Fruit fly (Drosophila melanogaster) whole organism, wandering third instar larva: Measurements from ENCODE around the gene CG3902.

Experiments
- Abd-B ChIP-seq: fragments of >200 bp; optimal IDR thresholded peaks from 2 replicates; lab custom pipeline; 2017; ENCODE audit warnings: missing biosample characterization, missing genetic modification characterization
- CG32264 ChIP-seq: fragments of 200-800 bp; sonication (Bioruptor generic); optimal IDR thresholded peaks from 2 replicates; lab custom pipeline; 2016; ENCODE audit warnings: missing biosample characterization, missing genetic modification characterization
- CG9705 ChIP-seq: fragments of 200-800 bp; sonication (Bioruptor generic); optimal IDR thresholded peaks from 2 replicates; lab custom pipeline; 2018; ENCODE audit warnings: missing biosample characterization, mild to moderate bottlenecking, missing genetic modification characterization
- CrebA ChIP-seq: fragments of 200-800 bp; sonication (Bioruptor generic); optimal IDR thresholded peaks from 2 replicates; lab custom pipeline; 2016; ENCODE audit warnings: missing biosample characterization, mild to moderate bottlenecking, missing genetic modification characterization, borderline replicate concordance
- Dfd ChIP-seq: fragments of >200 bp; optimal IDR thresholded peaks from 2 replicates; lab custom pipeline; 2017; ENCODE audit warnings: missing biosample characterization, missing genetic modification characterization
- Dif ChIP-seq: fragments of 200-275, 200-300 bp; sonication (Bioruptor generic); optimal IDR thresholded peaks from 2 replicates; lab custom pipeline; 2018; ENCODE audit warnings: missing biosample characterization, missing genetic modification characterization; ENCODE audit not compliant: partially characterized antibody
- GATAd ChIP-seq: sonication (Bioruptor generic); optimal IDR thresholded peaks from 2 replicates; lab custom pipeline; 2016; ENCODE audit warnings: missing biosample characterization, missing genetic modification characterization
- HLH106 ChIP-seq: fragments of 200-800 bp; optimal IDR thresholded peaks from 3 replicates; lab custom pipeline; 2019; ENCODE audit warnings: missing biosample characterization, mild to moderate bottlenecking, missing genetic modification characterization, moderate library complexity
- Hnf4 ChIP-seq: fragments of 200-800 bp; sonication (Bioruptor generic); optimal IDR thresholded peaks from 2 replicates; lab custom pipeline; 2016; ENCODE audit warnings: missing biosample characterization, mild to moderate bottlenecking, missing genetic modification characterization
- Hr78 ChIP-seq: fragments of >200 bp; optimal IDR thresholded peaks from 2 replicates; lab custom pipeline; 2017; ENCODE audit warnings: missing biosample characterization, missing genetic modification characterization
- Hr83 ChIP-seq: fragments of 200-300 bp; sonication (Bioruptor generic); optimal IDR thresholded peaks from 2 replicates; lab custom pipeline; 2016; ENCODE audit warnings: missing biosample characterization, mild to moderate bottlenecking, missing genetic modification characterization, moderate library complexity; ENCODE audit not compliant: poor library complexity, severe bottlenecking
- Jra ChIP-seq: sonication (Bioruptor generic); optimal IDR thresholded peaks from 2 replicates; lab custom pipeline; 2016; ENCODE audit warnings: missing biosample characterization, missing genetic modification characterization
- Mio ChIP-seq: sonication (Bioruptor generic); optimal IDR thresholded peaks from 2 replicates; lab custom pipeline; 2016; ENCODE audit warnings: missing biosample characterization, missing genetic modification characterization
- Myc ChIP-seq: fragments of >200 bp; optimal IDR thresholded peaks from 2 replicates; lab custom pipeline; 2017
- N ChIP-seq: fragments of >200 bp; optimal IDR thresholded peaks from 2 replicates; lab custom pipeline; 2018; ENCODE audit warnings: missing biosample characterization, missing external identifiers, missing genetic modification characterization
- OdsH ChIP-seq: fragments of 200-800 bp; sonication (Bioruptor generic); optimal IDR thresholded peaks from 2 replicates; lab custom pipeline; 2016; ENCODE audit warnings: missing biosample characterization, mild to moderate bottlenecking, missing genetic modification characterization
- Rel ChIP-seq, 2 experiments: fragments of 200-800 bp; sonication (Bioruptor generic) in 1 of 2; optimal IDR thresholded peaks; 2 replicates in 1 of 2; 3 replicates in 1 of 2; lab custom pipeline; 2016 to 2019; ENCODE audit warnings: mild to moderate bottlenecking in 2 of 2, missing biosample characterization in 2 of 2, missing genetic modification characterization in 2 of 2, moderate library complexity in 1 of 2
- Sp1 ChIP-seq: fragments of 200-800 bp; sonication (Bioruptor generic); optimal IDR thresholded peaks from 3 replicates; lab custom pipeline; 2019; ENCODE audit warnings: missing biosample characterization, mild to moderate bottlenecking, missing genetic modification characterization, moderate library complexity
- Vsx2 ChIP-seq: fragments of 200-300, 225-300 bp; sonication (Bioruptor generic); optimal IDR thresholded peaks from 2 replicates; lab custom pipeline; 2018; ENCODE audit warnings: missing biosample characterization, missing genetic modification characterization; ENCODE audit not compliant: partially characterized antibody
- br ChIP-seq: fragments of 200-800 bp; sonication (Bioruptor generic); optimal IDR thresholded peaks from 2 replicates; lab custom pipeline; 2016; ENCODE audit warnings: missing biosample characterization, missing genetic modification characterization
- brk ChIP-seq: fragments of 200-800 bp; sonication (Bioruptor generic); optimal IDR thresholded peaks from 2 replicates; lab custom pipeline; 2016; ENCODE audit warnings: missing biosample characterization, mild to moderate bottlenecking, missing genetic modification characterization
- dl ChIP-seq, 2 experiments: fragments of 175-275, 200-275 bp in 1 of 2; fragments of 200-275 bp in 1 of 2; sonication (Bioruptor generic); optimal IDR thresholded peaks; lab custom pipeline; 2018; ENCODE audit warnings: mild to moderate bottlenecking in 2 of 2, missing biosample characterization in 2 of 2, missing genetic modification characterization in 2 of 2, moderate library complexity in 2 of 2; ENCODE audit not compliant: partially characterized antibody in 2 of 2, insufficient read depth in 1 of 2
- dmrt93B ChIP-seq: fragments of 200-800 bp; sonication (Bioruptor generic); optimal IDR thresholded peaks from 2 replicates; lab custom pipeline; 2018; ENCODE audit warnings: missing biosample characterization, mild to moderate bottlenecking, missing genetic modification characterization
- dsf ChIP-seq: sonication (Bioruptor generic); optimal IDR thresholded peaks from 2 replicates; lab custom pipeline; 2016; ENCODE audit warnings: missing biosample characterization, missing genetic modification characterization, borderline replicate concordance
- ey ChIP-seq: fragments of 200-800 bp; sonication (Bioruptor generic); optimal IDR thresholded peaks from 2 replicates; lab custom pipeline; 2016; ENCODE audit warnings: missing biosample characterization, missing genetic modification characterization
- foxo ChIP-seq, 2 experiments: fragments of 200-800 bp; sonication (Bioruptor generic); optimal IDR thresholded peaks; 2 replicates in 1 of 2; 3 replicates in 1 of 2; lab custom pipeline; 2016 to 2017; ENCODE audit warnings: missing biosample characterization in 2 of 2, missing genetic modification characterization in 2 of 2
- fru ChIP-seq: fragments of 200-800 bp; sonication (Bioruptor generic); optimal IDR thresholded peaks from 3 replicates; lab custom pipeline; 2016; ENCODE audit warnings: missing biosample characterization, mild to moderate bottlenecking, missing genetic modification characterization
- h ChIP-seq: fragments of 200-800 bp; sonication (Bioruptor generic); optimal IDR thresholded peaks from 3 replicates; lab custom pipeline; 2016; ENCODE audit warnings: missing biosample characterization, mild to moderate bottlenecking, missing genetic modification characterization
- jim ChIP-seq: fragments of 175-275, 200-325 bp; sonication (Bioruptor generic); optimal IDR thresholded peaks from 2 replicates; lab custom pipeline; 2016; ENCODE audit warnings: missing biosample characterization, mild to moderate bottlenecking, missing genetic modification characterization
- lola ChIP-seq: fragments of >200 bp; optimal IDR thresholded peaks from 2 replicates; lab custom pipeline; 2017; ENCODE audit warnings: missing biosample characterization, missing genetic modification characterization
- pan ChIP-seq: fragments of >200 bp; optimal IDR thresholded peaks from 2 replicates; lab custom pipeline; 2017
- psq ChIP-seq: fragments of 200-800 bp; sonication (Bioruptor generic); optimal IDR thresholded peaks from 3 replicates; lab custom pipeline; 2017; ENCODE audit warnings: missing biosample characterization, mild to moderate bottlenecking, missing genetic modification characterization, moderate library complexity
- rgr ChIP-seq: fragments of 200-800 bp; sonication (Bioruptor generic); optimal IDR thresholded peaks from 3 replicates; lab custom pipeline; 2016; ENCODE audit warnings: missing biosample characterization, mild to moderate bottlenecking, missing genetic modification characterization
- sage ChIP-seq: fragments of 200-800 bp; sonication (Bioruptor generic); optimal IDR thresholded peaks from 2 replicates; lab custom pipeline; 2016; ENCODE audit warnings: missing biosample characterization, mild to moderate bottlenecking, missing genetic modification characterization
- sv ChIP-seq: fragments of 200-800 bp; sonication (Bioruptor generic); optimal IDR thresholded peaks from 3 replicates; lab custom pipeline; 2016; ENCODE audit warnings: missing biosample characterization, missing genetic modification characterization
- tai ChIP-seq: sonication (Bioruptor generic); optimal IDR thresholded peaks from 2 replicates; lab custom pipeline; 2016; ENCODE audit warnings: missing biosample characterization, missing genetic modification characterization
- usp ChIP-seq: fragments of >200 bp; optimal IDR thresholded peaks from 2 replicates; lab custom pipeline; 2017; ENCODE audit warnings: missing biosample characterization, missing genetic modification characterization
- woc ChIP-seq: sonication (Bioruptor generic); optimal IDR thresholded peaks from 2 replicates; lab custom pipeline; 2016; ENCODE audit warnings: missing biosample characterization, mild to moderate bottlenecking, missing genetic modification characterization

CG3902 gene

dm6 chr3L:18881613-18882012, 16.5 kb downstream of the CG3902 start:
- TF ChIP-seq woc (GFP tag; lab: Kevin White, UChicago) (no peak), tai (GFP tag; lab: Kevin White, UChicago) (no peak), HLH106 (no peak), Abd-B (no peak), Dif (GFP tag; lab: Kevin White, UChicago) (no peak), OdsH (GFP tag; lab: Kevin White, UChicago) (no peak), Jra (GFP tag; lab: Kevin White, UChicago) (no peak), CG9705 (no peak), CG32264 (GFP tag; lab: Kevin White, UChicago) (no peak), fru (no peak)

DNA sequence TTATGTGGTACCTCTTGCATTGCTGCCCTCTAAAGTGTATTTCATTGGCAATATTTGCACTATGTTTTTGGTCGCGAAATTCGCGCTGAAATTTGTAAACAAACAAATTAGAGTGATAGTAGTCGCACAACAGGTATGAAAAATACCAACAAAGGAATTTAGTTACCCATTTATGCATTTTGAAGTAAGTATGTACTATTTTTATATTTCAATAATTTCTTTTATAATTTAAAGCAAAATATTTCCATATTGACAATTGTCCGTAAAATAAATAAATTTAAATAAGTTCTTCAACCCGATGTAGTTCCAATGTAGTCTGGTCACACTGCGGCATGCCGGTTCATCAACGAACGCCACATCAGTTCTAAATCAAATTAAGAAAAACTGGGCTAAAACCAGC, 25.7 kb downstream of the CG3902 start, which contains the start of the genes Rad9 and Uggt:
Gene Rad9 (minus strand): TSS at position 114 of the 400 bp plus-strand sequence.
Gene Uggt (plus strand): TSS at position 308 of the 400 bp plus-strand sequence.
- TF ChIP-seq psq (peak; percentile 20), Hr83 (GFP tag; lab: Kevin White, UChicago) (no peak), tai (GFP tag; lab: Kevin White, UChicago) (no peak)

- TF ChIP-seq Dfd (GFP tag; lab: Kevin White, UChicago): no peak
- peak; percentile 52 for TF ChIP-seq CG9705
- no peak for TF ChIP-seq Hr78 (GFP tag; lab: Kevin White, UChicago)
- no peak for TF ChIP-seq tai (GFP tag; lab: Kevin White, UChicago)
- TF ChIP-seq Rel (GFP tag; optimal IDR thresholded peaks at IDR 0.05; lab: Kevin White, UChicago): no peak
- TF ChIP-seq Rel (tag; optimal IDR thresholded peaks at IDR 0.05; lab: Kevin White, UChicago): no peak
- peak; percentile 55 for TF ChIP-seq rgr (GFP tag; lab: Kevin White, UChicago)
- no peak for TF ChIP-seq Sp1 (GFP tag; lab: Kevin White, UChicago)
- TF ChIP-seq lola (GFP tag; lab: Kevin White, UChicago): no peak
- peak; percentile 44 for TF ChIP-seq psq
- no peak for TF ChIP-seq Vsx2 (GFP tag; lab: Kevin White, UChicago)
- TF ChIP-seq HLH106: peak; percentile 46
- no peak for TF ChIP-seq usp (GFP tag; lab: Kevin White, UChicago)
- TF ChIP-seq woc (GFP tag; lab: Kevin White, UChicago): no peak
- no peak for TF ChIP-seq pan
- peak; percentile 61 for TF ChIP-seq ey (GFP tag; lab: Kevin White, UChicago)
- TF ChIP-seq foxo (GFP tag; optimal IDR thresholded peaks at IDR 0.05; lab: Kevin White, UChicago): peak in 1 of 2 experiments; percentile 83
- TF ChIP-seq sage (GFP tag; lab: Kevin White, UChicago): no peak
- no peak for TF ChIP-seq sv (GFP tag; lab: Kevin White, UChicago)
- TF ChIP-seq GATAd: no peak
- TF ChIP-seq dl (GFP tag; optimal IDR thresholded peaks at IDR 0.05; lab: Kevin White, UChicago; ENCODE audit: insufficient read depth in 1 of 2, partially characterized antibody in 2 of 2): no peak
- TF ChIP-seq dmrt93B (GFP tag; lab: Kevin White, UChicago): no peak
- no peak for TF ChIP-seq Mio (GFP tag; lab: Kevin White, UChicago)
- peak; percentile 54 for TF ChIP-seq Hr83 (GFP tag; lab: Kevin White, UChicago)
- no peak for TF ChIP-seq CG32264 (GFP tag; lab: Kevin White, UChicago)
- no peak for TF ChIP-seq dsf (GFP tag; lab: Kevin White, UChicago)
- TF ChIP-seq Myc (lab: Kevin White, UChicago): no peak
- no peak for TF ChIP-seq brk
- peak; percentile 54 for TF ChIP-seq Jra (GFP tag; lab: Kevin White, UChicago)
- TF ChIP-seq fru: no peak
- TF ChIP-seq N (GFP tag; lab: Kevin White, UChicago): no peak
- TF ChIP-seq Abd-B: no peak
- no peak for TF ChIP-seq Dif (GFP tag; lab: Kevin White, UChicago)
- no peak for TF ChIP-seq CrebA (GFP tag; lab: Kevin White, UChicago)
- peak; percentile 71 for TF ChIP-seq h (GFP tag; lab: Kevin White, UChicago)
- TF ChIP-seq jim (GFP tag; lab: Kevin White, UChicago): no peak
- peak; percentile 50 for TF ChIP-seq OdsH (GFP tag; lab: Kevin White, UChicago)
- no peak for TF ChIP-seq br (GFP tag; lab: Kevin White, UChicago)
- TF ChIP-seq Hnf4 (GFP tag; lab: Kevin White, UChicago): no peak
Observed at dm6 chr3L:18870027-18870426, 28.1 kb downstream of the CG3902 start, which contains the start of gene Blos3. Gene Blos3 (plus strand): TSS chr3L:18870224.
